Fruit fly (Drosophila melanogaster) whole organism, wandering third instar larva: ENCODE data around the gene Dip-C.

Source experiments
- Abd-B ChIP-seq: fragments of >200 bp; optimal IDR thresholded peaks from 2 replicates; lab custom pipeline; 2017; ENCODE audit warnings: missing biosample characterization, missing genetic modification characterization
- CG32264 ChIP-seq: fragments of 200-800 bp; sonication (Bioruptor generic); optimal IDR thresholded peaks from 2 replicates; lab custom pipeline; 2016; ENCODE audit warnings: missing biosample characterization, missing genetic modification characterization
- CG9705 ChIP-seq: fragments of 200-800 bp; sonication (Bioruptor generic); optimal IDR thresholded peaks from 2 replicates; lab custom pipeline; 2018; ENCODE audit warnings: missing biosample characterization, mild to moderate bottlenecking, missing genetic modification characterization
- CrebA ChIP-seq: fragments of 200-800 bp; sonication (Bioruptor generic); optimal IDR thresholded peaks from 2 replicates; lab custom pipeline; 2016; ENCODE audit warnings: missing biosample characterization, mild to moderate bottlenecking, missing genetic modification characterization, borderline replicate concordance
- Dfd ChIP-seq: fragments of >200 bp; optimal IDR thresholded peaks from 2 replicates; lab custom pipeline; 2017; ENCODE audit warnings: missing biosample characterization, missing genetic modification characterization
- Dif ChIP-seq: fragments of 200-275, 200-300 bp; sonication (Bioruptor generic); optimal IDR thresholded peaks from 2 replicates; lab custom pipeline; 2018; ENCODE audit warnings: missing biosample characterization, missing genetic modification characterization; ENCODE audit not compliant: partially characterized antibody
- GATAd ChIP-seq: sonication (Bioruptor generic); optimal IDR thresholded peaks from 2 replicates; lab custom pipeline; 2016; ENCODE audit warnings: missing biosample characterization, missing genetic modification characterization
- HLH106 ChIP-seq: fragments of 200-800 bp; optimal IDR thresholded peaks from 3 replicates; lab custom pipeline; 2019; ENCODE audit warnings: missing biosample characterization, mild to moderate bottlenecking, missing genetic modification characterization, moderate library complexity
- Hnf4 ChIP-seq: fragments of 200-800 bp; sonication (Bioruptor generic); optimal IDR thresholded peaks from 2 replicates; lab custom pipeline; 2016; ENCODE audit warnings: missing biosample characterization, mild to moderate bottlenecking, missing genetic modification characterization
- Hr78 ChIP-seq: fragments of >200 bp; optimal IDR thresholded peaks from 2 replicates; lab custom pipeline; 2017; ENCODE audit warnings: missing biosample characterization, missing genetic modification characterization
- Hr83 ChIP-seq: fragments of 200-300 bp; sonication (Bioruptor generic); optimal IDR thresholded peaks from 2 replicates; lab custom pipeline; 2016; ENCODE audit warnings: missing biosample characterization, mild to moderate bottlenecking, missing genetic modification characterization, moderate library complexity; ENCODE audit not compliant: poor library complexity, severe bottlenecking
- Jra ChIP-seq: sonication (Bioruptor generic); optimal IDR thresholded peaks from 2 replicates; lab custom pipeline; 2016; ENCODE audit warnings: missing biosample characterization, missing genetic modification characterization
- Mio ChIP-seq: sonication (Bioruptor generic); optimal IDR thresholded peaks from 2 replicates; lab custom pipeline; 2016; ENCODE audit warnings: missing biosample characterization, missing genetic modification characterization
- Myc ChIP-seq: fragments of >200 bp; optimal IDR thresholded peaks from 2 replicates; lab custom pipeline; 2017
- N ChIP-seq: fragments of >200 bp; optimal IDR thresholded peaks from 2 replicates; lab custom pipeline; 2018; ENCODE audit warnings: missing biosample characterization, missing external identifiers, missing genetic modification characterization
- OdsH ChIP-seq: fragments of 200-800 bp; sonication (Bioruptor generic); optimal IDR thresholded peaks from 2 replicates; lab custom pipeline; 2016; ENCODE audit warnings: missing biosample characterization, mild to moderate bottlenecking, missing genetic modification characterization
- Rel ChIP-seq, 2 experiments: fragments of 200-800 bp; sonication (Bioruptor generic) in 1 of 2; optimal IDR thresholded peaks; 2 replicates in 1 of 2; 3 replicates in 1 of 2; lab custom pipeline; 2016 to 2019; ENCODE audit warnings: mild to moderate bottlenecking in 2 of 2, missing biosample characterization in 2 of 2, missing genetic modification characterization in 2 of 2, moderate library complexity in 1 of 2
- Sp1 ChIP-seq: fragments of 200-800 bp; sonication (Bioruptor generic); optimal IDR thresholded peaks from 3 replicates; lab custom pipeline; 2019; ENCODE audit warnings: missing biosample characterization, mild to moderate bottlenecking, missing genetic modification characterization, moderate library complexity
- Vsx2 ChIP-seq: fragments of 200-300, 225-300 bp; sonication (Bioruptor generic); optimal IDR thresholded peaks from 2 replicates; lab custom pipeline; 2018; ENCODE audit warnings: missing biosample characterization, missing genetic modification characterization; ENCODE audit not compliant: partially characterized antibody
- br ChIP-seq: fragments of 200-800 bp; sonication (Bioruptor generic); optimal IDR thresholded peaks from 2 replicates; lab custom pipeline; 2016; ENCODE audit warnings: missing biosample characterization, missing genetic modification characterization
- brk ChIP-seq: fragments of 200-800 bp; sonication (Bioruptor generic); optimal IDR thresholded peaks from 2 replicates; lab custom pipeline; 2016; ENCODE audit warnings: missing biosample characterization, mild to moderate bottlenecking, missing genetic modification characterization
- dl ChIP-seq, 2 experiments: fragments of 175-275, 200-275 bp in 1 of 2; fragments of 200-275 bp in 1 of 2; sonication (Bioruptor generic); optimal IDR thresholded peaks; lab custom pipeline; 2018; ENCODE audit warnings: mild to moderate bottlenecking in 2 of 2, missing biosample characterization in 2 of 2, missing genetic modification characterization in 2 of 2, moderate library complexity in 2 of 2; ENCODE audit not compliant: partially characterized antibody in 2 of 2, insufficient read depth in 1 of 2
- dmrt93B ChIP-seq: fragments of 200-800 bp; sonication (Bioruptor generic); optimal IDR thresholded peaks from 2 replicates; lab custom pipeline; 2018; ENCODE audit warnings: missing biosample characterization, mild to moderate bottlenecking, missing genetic modification characterization
- dsf ChIP-seq: sonication (Bioruptor generic); optimal IDR thresholded peaks from 2 replicates; lab custom pipeline; 2016; ENCODE audit warnings: missing biosample characterization, missing genetic modification characterization, borderline replicate concordance
- ey ChIP-seq: fragments of 200-800 bp; sonication (Bioruptor generic); optimal IDR thresholded peaks from 2 replicates; lab custom pipeline; 2016; ENCODE audit warnings: missing biosample characterization, missing genetic modification characterization
- foxo ChIP-seq, 2 experiments: fragments of 200-800 bp; sonication (Bioruptor generic); optimal IDR thresholded peaks; 2 replicates in 1 of 2; 3 replicates in 1 of 2; lab custom pipeline; 2016 to 2017; ENCODE audit warnings: missing biosample characterization in 2 of 2, missing genetic modification characterization in 2 of 2
- fru ChIP-seq: fragments of 200-800 bp; sonication (Bioruptor generic); optimal IDR thresholded peaks from 3 replicates; lab custom pipeline; 2016; ENCODE audit warnings: missing biosample characterization, mild to moderate bottlenecking, missing genetic modification characterization
- h ChIP-seq: fragments of 200-800 bp; sonication (Bioruptor generic); optimal IDR thresholded peaks from 3 replicates; lab custom pipeline; 2016; ENCODE audit warnings: missing biosample characterization, mild to moderate bottlenecking, missing genetic modification characterization
- jim ChIP-seq: fragments of 175-275, 200-325 bp; sonication (Bioruptor generic); optimal IDR thresholded peaks from 2 replicates; lab custom pipeline; 2016; ENCODE audit warnings: missing biosample characterization, mild to moderate bottlenecking, missing genetic modification characterization
- lola ChIP-seq: fragments of >200 bp; optimal IDR thresholded peaks from 2 replicates; lab custom pipeline; 2017; ENCODE audit warnings: missing biosample characterization, missing genetic modification characterization
- pan ChIP-seq: fragments of >200 bp; optimal IDR thresholded peaks from 2 replicates; lab custom pipeline; 2017
- psq ChIP-seq: fragments of 200-800 bp; sonication (Bioruptor generic); optimal IDR thresholded peaks from 3 replicates; lab custom pipeline; 2017; ENCODE audit warnings: missing biosample characterization, mild to moderate bottlenecking, missing genetic modification characterization, moderate library complexity
- rgr ChIP-seq: fragments of 200-800 bp; sonication (Bioruptor generic); optimal IDR thresholded peaks from 3 replicates; lab custom pipeline; 2016; ENCODE audit warnings: missing biosample characterization, mild to moderate bottlenecking, missing genetic modification characterization
- sage ChIP-seq: fragments of 200-800 bp; sonication (Bioruptor generic); optimal IDR thresholded peaks from 2 replicates; lab custom pipeline; 2016; ENCODE audit warnings: missing biosample characterization, mild to moderate bottlenecking, missing genetic modification characterization
- sv ChIP-seq: fragments of 200-800 bp; sonication (Bioruptor generic); optimal IDR thresholded peaks from 3 replicates; lab custom pipeline; 2016; ENCODE audit warnings: missing biosample characterization, missing genetic modification characterization
- tai ChIP-seq: sonication (Bioruptor generic); optimal IDR thresholded peaks from 2 replicates; lab custom pipeline; 2016; ENCODE audit warnings: missing biosample characterization, missing genetic modification characterization
- usp ChIP-seq: fragments of >200 bp; optimal IDR thresholded peaks from 2 replicates; lab custom pipeline; 2017; ENCODE audit warnings: missing biosample characterization, missing genetic modification characterization
- woc ChIP-seq: sonication (Bioruptor generic); optimal IDR thresholded peaks from 2 replicates; lab custom pipeline; 2016; ENCODE audit warnings: missing biosample characterization, mild to moderate bottlenecking, missing genetic modification characterization

Dip-C gene

DNA sequence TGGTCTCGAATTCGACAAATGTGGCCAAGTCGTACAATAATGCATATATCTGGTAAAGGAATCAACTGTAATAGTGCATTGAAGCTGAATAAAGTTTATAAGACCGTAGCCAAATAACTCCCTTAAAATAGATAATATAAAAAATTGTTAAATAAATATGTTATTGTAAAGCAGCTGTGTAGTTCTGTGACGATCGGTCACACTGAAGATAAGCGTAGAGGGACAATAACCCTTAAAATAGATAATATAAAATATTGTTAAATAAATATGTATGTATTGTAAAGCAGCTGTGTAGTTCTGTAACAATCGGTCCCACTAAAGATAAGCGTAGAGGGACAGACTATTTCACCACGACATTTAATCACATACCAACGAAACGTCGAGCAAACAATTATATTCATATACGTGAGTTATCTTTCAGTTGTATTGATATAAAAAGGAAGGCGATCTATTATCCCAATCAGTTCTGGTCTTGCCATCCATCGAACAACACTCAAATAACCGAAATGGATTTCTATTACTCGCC is 38.2 kb downstream of the Dip-C start, which contains the start of gene GstD5:
Gene GstD5 (plus strand): TSS at position 476 of the 526 bp plus-strand sequence.
- TF ChIP-seq brk (GFP tag; lab: Kevin White, UChicago) (no peak), CG32264 (no peak), dl (GFP tag; optimal IDR thresholded peaks at IDR 0.05; lab: Kevin White, UChicago; ENCODE audit: insufficient read depth in 1 of 2, partially characterized antibody in 2 of 2) (no peak), ey (no peak), jim (GFP tag; lab: Kevin White, UChicago) (no peak)

DNA sequence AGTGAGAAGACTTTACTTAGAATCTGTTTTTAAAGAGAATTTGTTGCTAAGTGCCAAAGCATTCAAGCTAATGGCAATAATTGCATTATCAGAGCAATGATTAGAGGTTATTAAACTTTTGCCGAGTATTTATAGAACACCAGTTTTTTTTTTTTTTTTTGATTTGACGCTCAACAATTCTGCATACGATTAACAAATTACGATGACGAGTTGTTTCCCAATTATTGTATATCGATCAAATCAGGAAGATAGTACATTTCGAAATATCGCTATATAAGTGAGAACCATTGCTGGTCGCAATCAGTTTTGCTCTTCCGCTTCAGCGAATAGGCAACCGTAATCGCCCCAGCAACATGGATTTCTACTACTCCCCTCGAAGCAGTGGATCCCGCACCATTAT is 39.8 kb downstream of the Dip-C start, which contains the start of gene GstD4:
Gene GstD4 (plus strand): TSS at position 301 of the 400 bp plus-strand sequence.
- TF ChIP-seq Hr78 (GFP tag; lab: Kevin White, UChicago) = no peak
- TF ChIP-seq usp (GFP tag; lab: Kevin White, UChicago) = no peak
- no peak for TF ChIP-seq HLH106 (tag; lab: Kevin White, UChicago)
- no peak for TF ChIP-seq sv (GFP tag; lab: Kevin White, UChicago)
- TF ChIP-seq sage (GFP tag; lab: Kevin White, UChicago) = no peak
- no peak for TF ChIP-seq Hr83 (GFP tag; lab: Kevin White, UChicago)

DNA sequence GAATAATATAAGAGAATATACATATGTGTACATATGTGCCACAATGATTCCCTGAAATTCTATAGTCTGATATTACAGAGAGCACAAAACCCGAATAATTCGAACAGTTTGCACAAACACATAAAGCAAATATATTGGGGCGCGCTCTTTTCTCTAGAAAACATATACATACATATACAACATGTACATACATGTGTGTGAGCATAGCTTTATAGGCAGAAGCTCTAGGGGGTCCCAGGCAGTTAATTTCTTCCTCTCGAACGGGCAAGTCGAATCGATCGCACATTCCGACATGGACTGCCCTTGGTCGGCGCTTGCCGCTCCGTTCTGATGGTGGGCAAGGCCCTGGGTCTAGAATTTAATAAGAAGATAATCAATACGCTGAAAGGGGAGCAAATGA is 40.8 kb downstream of the Dip-C start, which contains the start of gene GstD3:
Gene GstD3 (plus strand): TSS at position 269 of the 400 bp plus-strand sequence.
- no peak for TF ChIP-seq Dfd (GFP tag; lab: Kevin White, UChicago)
- TF ChIP-seq lola (GFP tag; lab: Kevin White, UChicago) = no peak
- no peak for TF ChIP-seq Sp1 (GFP tag; lab: Kevin White, UChicago)
- no peak for TF ChIP-seq dmrt93B (GFP tag; lab: Kevin White, UChicago)
- TF ChIP-seq Hr83 (GFP tag; lab: Kevin White, UChicago) = no peak
- no peak for TF ChIP-seq CG9705

DNA sequence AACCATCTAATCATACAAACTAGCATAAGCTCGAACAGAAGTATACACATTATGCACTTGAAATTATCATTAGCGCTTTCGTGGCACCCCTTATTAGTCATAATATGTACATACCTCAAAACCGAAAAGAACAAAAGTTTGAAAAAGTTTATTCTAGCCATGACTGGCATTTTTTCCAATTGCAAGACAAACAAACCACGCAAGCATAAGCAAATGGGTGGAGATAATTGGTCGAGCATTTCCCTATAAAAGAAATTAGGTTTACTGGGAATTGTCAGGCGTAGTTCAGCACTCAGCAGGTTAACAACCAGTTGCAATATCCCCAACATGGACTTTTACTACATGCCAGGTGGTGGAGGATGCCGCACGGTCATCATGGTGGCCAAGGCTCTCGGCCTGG is 41.9 kb downstream of the Dip-C start, which contains the start of gene GstD2:
Gene GstD2 (plus strand): TSS at position 301 of the 400 bp plus-strand sequence.
- TF ChIP-seq dmrt93B (GFP tag; lab: Kevin White, UChicago) = no peak
- TF ChIP-seq pan = no peak
- TF ChIP-seq tai (GFP tag; lab: Kevin White, UChicago) = no peak
- no peak for TF ChIP-seq Sp1 (GFP tag; lab: Kevin White, UChicago)

DNA sequence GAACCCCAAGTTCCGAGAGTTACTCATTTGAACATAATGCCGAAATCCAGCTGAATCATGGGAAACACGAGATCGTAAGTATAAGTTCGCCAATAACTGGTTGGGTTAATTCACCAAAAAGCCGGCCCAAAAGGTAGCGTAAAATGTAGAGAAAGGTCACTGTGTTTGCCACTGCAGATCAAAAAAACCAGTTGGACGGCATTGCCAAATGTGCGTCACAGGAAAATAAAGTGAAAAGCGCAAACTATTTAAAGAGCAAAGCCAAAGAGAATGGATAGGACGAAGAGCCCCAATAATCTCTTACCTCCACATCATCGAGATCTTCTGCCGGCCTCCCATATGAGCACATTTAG is 42.9 kb downstream of the Dip-C start:
- TF ChIP-seq dmrt93B (GFP tag; lab: Kevin White, UChicago) (no peak), Rel (GFP tag; optimal IDR thresholded peaks at IDR 0.05; lab: Kevin White, UChicago) (peak; percentile 20), Rel (tag; optimal IDR thresholded peaks at IDR 0.05; lab: Kevin White, UChicago) (no peak), lola (GFP tag; lab: Kevin White, UChicago) (no peak), Dfd (GFP tag; lab: Kevin White, UChicago) (no peak), Sp1 (GFP tag; lab: Kevin White, UChicago) (no peak), sv (GFP tag; lab: Kevin White, UChicago) (no peak), woc (GFP tag; lab: Kevin White, UChicago) (peak; percentile 44), brk (GFP tag; lab: Kevin White, UChicago) (no peak), CrebA (GFP tag; lab: Kevin White, UChicago) (peak; percentile 55), br (GFP tag; lab: Kevin White, UChicago) (no peak), Hnf4 (GFP tag; lab: Kevin White, UChicago) (no peak), Hr78 (GFP tag; lab: Kevin White, UChicago) (no peak), Abd-B (no peak), tai (GFP tag; lab: Kevin White, UChicago) (no peak), sage (GFP tag; lab: Kevin White, UChicago) (no peak), CG32264 (no peak), Vsx2 (GFP tag; lab: Kevin White, UChicago) (peak; percentile 49), Mio (GFP tag; lab: Kevin White, UChicago) (no peak), psq (GFP tag; lab: Kevin White, UChicago) (no peak), rgr (GFP tag; lab: Kevin White, UChicago) (no peak), fru (GFP tag; lab: Kevin White, UChicago) (no peak), HLH106 (tag; lab: Kevin White, UChicago) (no peak), foxo (GFP tag; optimal IDR thresholded peaks at IDR 0.05; lab: Kevin White, UChicago) (no peak), Hr83 (GFP tag; lab: Kevin White, UChicago) (no peak), CG9705 (no peak), Dif (peak; percentile 63), Jra (GFP tag; lab: Kevin White, UChicago) (no peak), ey (no peak), usp (GFP tag; lab: Kevin White, UChicago) (no peak), N (no peak), GATAd (GFP tag; lab: Kevin White, UChicago) (no peak), h (GFP tag; lab: Kevin White, UChicago) (no peak), OdsH (no peak), pan (no peak), jim (GFP tag; lab: Kevin White, UChicago) (no peak), Myc (lab: Kevin White, UChicago) (no peak), dl (GFP tag; optimal IDR thresholded peaks at IDR 0.05; lab: Kevin White, UChicago; ENCODE audit: insufficient read depth in 1 of 2, partially characterized antibody in 2 of 2) (peak in 1 of 2 experiments; percentile 49), dsf (GFP tag; lab: Kevin White, UChicago) (no peak)
